Worm (Caenorhabditis elegans): ENCODE measurements around the gene ugt-3.

ugt-3 gene

DNA sequence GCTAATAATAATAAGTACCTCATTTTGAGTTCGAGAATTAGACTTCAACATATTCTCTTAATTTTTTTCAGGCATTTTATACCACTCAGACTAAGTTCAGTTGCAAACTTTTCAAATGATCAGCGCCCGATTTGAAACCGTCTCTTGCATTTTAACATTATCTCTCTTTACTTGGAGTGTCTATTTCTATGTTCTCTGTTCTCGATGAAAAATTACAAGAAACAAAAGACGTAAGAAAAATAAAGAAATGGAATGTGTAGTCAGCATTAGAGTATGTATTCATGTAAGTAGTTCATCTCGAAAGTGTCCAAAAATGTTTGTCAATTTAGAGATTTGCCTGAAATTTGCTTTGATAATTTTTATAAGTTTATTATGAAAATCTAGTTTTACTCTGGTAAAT, at the start of gene ugt-3:
Gene ugt-3 (minus strand): TSS at position 101 of the 400 bp plus-strand sequence.
- TF ChIP-seq Y22D7AL.16 (tag; optimal IDR thresholded peaks at IDR 0.05) (no peak), ceh-34 (tag; optimal IDR thresholded peaks at IDR 0.05) (no peak), K02D7.2 (tag; optimal IDR thresholded peaks at IDR 0.05) (no peak), F13H6.1 (tag; optimal IDR thresholded peaks at IDR 0.05) (no peak), unc-86 (tag; optimal IDR thresholded peaks at IDR 0.05) (no peak), zip-5 (tag; optimal IDR thresholded peaks at IDR 0.05) (no peak), sdc-2 (tag; optimal IDR thresholded peaks at IDR 0.05) (no peak), C38D4.7 (GFP tag; optimal IDR thresholded peaks at IDR 0.05) (no peak), hlh-30 (tag; optimal IDR thresholded peaks at IDR 0.05; ENCODE audit: insufficient read depth) (no peak), rnt-1 (tag; optimal IDR thresholded peaks at IDR 0.05) (no peak), fkh-6 (tag; optimal IDR thresholded peaks at IDR 0.05) (no peak), ttx-3 (tag; optimal IDR thresholded peaks at IDR 0.05) (no peak), nfya-1 (tag; optimal IDR thresholded peaks at IDR 0.05) (no peak), gmeb-2 (tag; optimal IDR thresholded peaks at IDR 0.05) (no peak), lim-6 (tag; optimal IDR thresholded peaks at IDR 0.05) (no peak), pha-2 (tag; optimal IDR thresholded peaks at IDR 0.05) (no peak), ceh-45 (GFP tag; IDR thresholded peaks at IDR 0.05) (no peak), pha-4 (tag; optimal IDR thresholded peaks at IDR 0.05) (no peak)

DNA sequence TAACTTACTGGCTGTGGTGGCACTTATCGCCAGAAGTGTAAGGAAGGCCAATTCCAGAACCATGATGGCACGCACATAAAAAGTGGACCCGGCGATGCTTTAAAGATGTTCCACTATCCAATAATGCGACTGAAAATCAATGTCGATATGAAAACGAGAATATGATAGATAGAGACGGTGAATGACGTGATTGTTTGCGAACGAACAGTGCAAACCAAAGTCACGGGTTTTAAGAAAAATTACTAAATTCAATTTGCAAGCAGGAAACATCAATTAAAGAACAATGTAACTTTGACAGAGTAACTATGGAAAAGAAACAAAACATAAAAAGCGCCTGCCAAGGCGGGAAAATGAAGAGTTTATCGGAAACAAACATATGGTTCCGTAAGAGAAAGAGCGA, 49.7 kb upstream of the ugt-3 start, which contains the start of gene C44H9.5:
Gene C44H9.5 (minus strand): TSS at position 129 of the 400 bp plus-strand sequence.
- no peak for TF ChIP-seq eyg-1 (tag; optimal IDR thresholded peaks at IDR 0.05)
- TF ChIP-seq ztf-16 (tag; optimal IDR thresholded peaks at IDR 0.05) = no peak
- no peak for TF ChIP-seq unc-55 (GFP tag; optimal IDR thresholded peaks at IDR 0.05)
- no peak for TF ChIP-seq elt-4 (tag; optimal IDR thresholded peaks at IDR 0.05)
- no peak for TF ChIP-seq pros-1 (tag; optimal IDR thresholded peaks at IDR 0.05)
- no peak for TF ChIP-seq C08G9.2 (tag; optimal IDR thresholded peaks at IDR 0.05)
- no peak for TF ChIP-seq ceh-2 (tag; optimal IDR thresholded peaks at IDR 0.05)
- TF ChIP-seq ttx-3 (tag; optimal IDR thresholded peaks at IDR 0.05) = no peak
- no peak for TF ChIP-seq odd-2 (tag; optimal IDR thresholded peaks at IDR 0.05)
- no peak for TF ChIP-seq che-1 (tag; optimal IDR thresholded peaks at IDR 0.05)
- TF ChIP-seq hlh-15 (tag; optimal IDR thresholded peaks at IDR 0.05) = no peak
- TF ChIP-seq ceh-48 (tag; optimal IDR thresholded peaks at IDR 0.05) = no peak
- TF ChIP-seq K02D7.2 (tag; optimal IDR thresholded peaks at IDR 0.05) = no peak
- no peak for TF ChIP-seq pag-3 (tag; optimal IDR thresholded peaks at IDR 0.05; ENCODE audit: borderline replicate concordance)
- TF ChIP-seq fax-1 (tag; optimal IDR thresholded peaks at IDR 0.05) = no peak
- TF ChIP-seq tbx-7 (tag; optimal IDR thresholded peaks at IDR 0.05) = no peak
- TF ChIP-seq unc-86 (tag; optimal IDR thresholded peaks at IDR 0.05) = no peak
- no peak for TF ChIP-seq ceh-31 (tag; optimal IDR thresholded peaks at IDR 0.05)
- no peak for TF ChIP-seq ets-4 (tag; optimal IDR thresholded peaks at IDR 0.05)

DNA sequence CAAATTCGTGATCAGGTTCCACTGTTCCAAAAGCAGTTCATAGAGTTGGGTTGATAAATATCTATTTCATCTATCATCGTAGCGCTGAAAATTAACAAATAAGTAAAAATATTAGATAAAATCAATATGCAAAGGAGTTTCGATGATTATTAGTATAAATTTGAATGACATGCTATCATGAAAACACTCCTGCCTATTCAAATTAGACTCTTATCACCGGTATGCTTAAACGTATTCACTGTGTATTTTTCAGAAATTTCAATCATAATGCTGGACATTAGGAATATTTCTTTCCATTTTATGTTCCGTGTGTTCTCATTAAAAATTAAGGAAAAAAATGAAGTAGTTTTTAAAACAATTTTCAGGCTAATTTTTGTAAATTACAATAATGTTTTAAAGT, 45.2 kb upstream of the ugt-3 start, which contains the start of gene C44H9.6:
Gene C44H9.6 (minus strand): TSS at position 101 of the 400 bp plus-strand sequence.
- TF ChIP-seq che-1 (tag; optimal IDR thresholded peaks at IDR 0.05) (no peak), pros-1 (tag; optimal IDR thresholded peaks at IDR 0.05) (no peak), ceh-31 (tag; optimal IDR thresholded peaks at IDR 0.05) (no peak)

DNA sequence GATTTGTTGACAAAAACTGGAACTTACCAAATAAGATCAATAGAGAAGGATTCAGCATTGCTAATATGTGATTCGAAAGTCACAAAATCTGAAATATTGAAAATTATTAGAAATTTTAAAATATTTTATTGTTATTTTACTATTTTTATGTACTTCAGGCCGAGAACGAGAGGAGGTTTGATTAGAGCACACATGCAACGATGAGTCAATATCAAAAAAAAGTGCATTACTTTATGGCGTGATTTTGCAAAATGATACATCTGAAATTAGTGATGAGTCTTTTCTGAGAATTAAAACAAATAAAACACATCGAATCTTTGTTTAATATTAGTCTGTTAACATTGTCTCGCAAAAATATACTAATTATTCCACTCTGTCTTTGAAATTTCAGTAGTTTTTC, 44.7 kb upstream of the ugt-3 start:
- TF ChIP-seq ref-2 (tag; optimal IDR thresholded peaks at IDR 0.05) = no peak
- TF ChIP-seq mec-3 (tag; optimal IDR thresholded peaks at IDR 0.05; ENCODE audit: borderline replicate concordance) = no peak
- TF ChIP-seq sdc-2 (tag; optimal IDR thresholded peaks at IDR 0.05) = no peak

DNA sequence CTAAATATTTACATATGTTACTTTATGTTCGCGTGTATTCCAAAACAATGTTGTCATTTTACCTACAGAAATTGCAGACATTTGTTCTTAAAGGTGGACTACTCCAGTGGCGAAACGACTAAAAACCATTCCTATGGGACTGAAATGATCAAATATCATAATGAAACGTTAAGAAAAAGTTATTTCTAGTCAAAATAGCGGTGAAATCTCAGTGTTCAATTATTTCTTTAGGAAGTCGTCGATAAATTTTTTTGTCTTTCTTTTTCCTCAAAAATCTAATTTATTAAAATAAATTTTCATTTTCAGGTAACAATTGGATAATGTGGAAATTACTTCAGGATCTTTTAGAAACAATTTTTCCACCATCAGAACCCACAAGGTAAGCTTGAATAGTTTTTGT, 35.3 kb upstream of the ugt-3 start, which contains the start of gene C44H9.4:
Gene C44H9.4 (plus strand): TSS at position 301 of the 400 bp plus-strand sequence.
- TF ChIP-seq eyg-1 (tag; optimal IDR thresholded peaks at IDR 0.05) (no peak), zip-5 (tag; optimal IDR thresholded peaks at IDR 0.05) (no peak), C08G9.2 (tag; optimal IDR thresholded peaks at IDR 0.05) (no peak), ceh-34 (tag; optimal IDR thresholded peaks at IDR 0.05) (no peak), ama-1 (optimal IDR thresholded peaks at IDR 0.05) (no peak), mec-3 (tag; optimal IDR thresholded peaks at IDR 0.05; ENCODE audit: borderline replicate concordance) (no peak), npax-4 (tag; optimal IDR thresholded peaks at IDR 0.05) (no peak)
